Worm (Caenorhabditis elegans) whole organism, midembryonic: ENCODE measurements around the gene F47E1.2.

Source experiments
- T22C8.4 ChIP-seq: fragments of 200-800 bp; sonication (Bioruptor generic); IDR thresholded peaks from 2 replicates; pipeline ENCODE4 v1.3.6; 2022; ENCODE audit warnings: missing genetic modification characterization, missing compliant biosample characterization
- cog-1 ChIP-seq: sonication (generic microtip); optimal IDR thresholded peaks from 2 replicates; lab custom pipeline; 2016; ENCODE audit warnings: missing genetic modification characterization, missing compliant biosample characterization
- flt-1 ChIP-seq: fragments of 200-800 bp; sonication (Bioruptor generic); IDR thresholded peaks from 2 replicates; pipeline ENCODE4 v1.3.6; 2022; ENCODE audit warnings: missing genetic modification characterization, missing compliant biosample characterization
- klf-2 ChIP-seq: fragments of 200-800 bp; sonication (Bioruptor generic); conservative IDR thresholded peaks from 2 replicates; pipeline ENCODE4 v1.3.6; 2022; ENCODE audit warnings: missing genetic modification reagents, missing genetic modification characterization, missing compliant biosample characterization
- med-1 ChIP-seq: sonication (generic microtip); optimal IDR thresholded peaks from 2 replicates; lab custom pipeline; 2017; ENCODE audit warnings: missing genetic modification characterization, mild to moderate bottlenecking, missing compliant biosample characterization, antibody characterized with exemption, missing genetic modification reagents; ENCODE audit not compliant: insufficient read depth
- ref-1 ChIP-seq: fragments of 200-800 bp; sonication (Bioruptor generic); conservative IDR thresholded peaks from 2 replicates; pipeline ENCODE4 v1.3.6; 2022; ENCODE audit warnings: missing genetic modification reagents, missing genetic modification characterization, missing compliant biosample characterization
- tab-1 ChIP-seq: fragments of 200-800 bp; sonication (Bioruptor generic); IDR thresholded peaks from 2 replicates; pipeline ENCODE4 v1.3.6; 2022; ENCODE audit warnings: missing genetic modification characterization, missing compliant biosample characterization
- ztf-23 ChIP-seq: fragments of 200-800 bp; sonication (Bioruptor generic); IDR thresholded peaks from 2 replicates; pipeline ENCODE4 v1.3.6; 2022; ENCODE audit warnings: missing genetic modification reagents, missing genetic modification characterization, missing compliant biosample characterization
- ztf-29 ChIP-seq: fragments of 200-800 bp; sonication (Bioruptor generic); IDR thresholded peaks from 2 replicates; pipeline ENCODE4 v1.3.6; 2022; ENCODE audit warnings: missing genetic modification reagents, missing genetic modification characterization, missing compliant biosample characterization

Gene F47E1.2

DNA sequence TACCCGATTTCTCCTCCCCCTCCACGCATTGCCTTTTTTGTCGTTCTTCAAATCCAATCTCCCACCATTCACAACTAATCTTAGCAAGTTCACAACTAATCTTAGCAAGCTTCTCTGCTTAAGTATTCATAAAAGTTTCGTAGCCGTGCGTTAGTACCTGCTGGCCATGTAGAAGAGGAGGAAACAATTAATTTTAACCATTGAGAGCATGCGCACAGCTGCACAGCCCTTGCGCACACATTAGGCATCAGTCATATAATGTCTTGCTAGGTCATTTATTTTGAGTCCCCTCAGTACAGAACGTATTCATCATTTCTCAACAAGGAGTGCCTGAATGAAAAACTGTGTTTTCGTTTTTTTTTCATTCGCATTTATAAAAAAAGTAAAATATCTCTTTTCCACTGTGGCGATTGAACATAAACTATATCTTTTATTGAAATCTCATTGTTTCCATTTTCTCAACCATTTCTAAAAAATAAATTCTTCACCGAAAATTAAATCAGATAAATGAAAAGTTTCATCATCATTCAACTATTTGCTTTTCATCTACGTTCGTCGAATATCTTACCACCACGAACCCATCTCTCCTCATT, 9.9 kb downstream of the F47E1.2 start:
- no peak for TF ChIP-seq flt-1 (GFP tag; lab: Robert Waterston, UW)
- TF ChIP-seq ref-1, result no peak
- TF ChIP-seq tab-1 (GFP tag; lab: Robert Waterston, UW), result no peak
- no peak for TF ChIP-seq cog-1 (tag; lab: Kevin White, UChicago)
- no peak for TF ChIP-seq ztf-23
- no peak for TF ChIP-seq T22C8.4 (GFP tag; lab: Robert Waterston, UW)
- no peak for TF ChIP-seq ztf-29 (GFP tag; lab: Robert Waterston, UW)
- TF ChIP-seq klf-2 (GFP tag; lab: Robert Waterston, UW), result no peak
- no peak for TF ChIP-seq med-1

DNA sequence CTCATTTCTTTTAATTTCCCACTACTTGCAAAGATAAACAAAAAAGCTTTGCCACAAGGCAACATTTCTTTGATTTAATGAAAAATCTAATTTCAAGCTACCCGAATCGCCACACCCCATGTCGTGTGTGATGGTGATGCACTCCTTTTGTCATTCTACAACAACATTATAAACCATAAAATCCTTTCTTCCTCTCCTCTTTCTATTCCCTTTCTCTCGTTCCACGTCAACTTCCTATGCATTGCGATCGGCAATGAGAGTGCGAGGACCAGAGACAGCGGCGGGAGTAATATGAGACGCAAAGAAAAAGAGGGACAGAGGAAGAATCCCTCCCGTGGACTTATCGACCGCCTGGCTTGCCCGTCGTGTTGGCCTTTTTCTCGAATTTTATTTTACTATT, 10.6 kb downstream of the F47E1.2 start:
- 0 out of 2 replicates have a peak, but pooled peaks have one; percentile 29 for TF ChIP-seq T22C8.4 (GFP tag; lab: Robert Waterston, UW)
- no peak for TF ChIP-seq ztf-29 (GFP tag; lab: Robert Waterston, UW)
- no peak for TF ChIP-seq ztf-23
- TF ChIP-seq klf-2 (GFP tag; lab: Robert Waterston, UW), result no peak
- no peak for TF ChIP-seq ref-1
- TF ChIP-seq tab-1 (GFP tag; lab: Robert Waterston, UW), result no peak
- TF ChIP-seq cog-1 (tag; lab: Kevin White, UChicago), result peak; percentile 46
- TF ChIP-seq flt-1 (GFP tag; lab: Robert Waterston, UW), result no peak
- TF ChIP-seq med-1, result no peak

DNA sequence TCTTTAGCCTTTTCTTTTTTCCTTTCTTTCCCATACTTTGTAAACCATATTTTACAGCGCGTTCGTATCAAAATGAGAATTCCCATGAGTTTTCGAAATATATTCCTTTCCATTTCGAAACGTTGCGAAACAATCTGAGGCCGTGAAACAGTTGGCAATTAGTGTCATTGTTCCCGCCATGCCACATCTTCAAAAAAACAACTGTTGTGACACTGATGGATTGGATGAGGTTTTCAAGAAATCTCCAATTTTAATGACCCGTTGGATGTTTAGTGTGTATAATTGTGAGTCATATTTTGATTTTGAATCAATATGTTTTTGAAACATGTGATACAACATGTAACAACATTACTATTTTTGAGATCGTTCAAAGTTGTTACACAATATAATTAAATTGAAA, 11.6 kb downstream of the F47E1.2 start:
- TF ChIP-seq flt-1 (GFP tag; lab: Robert Waterston, UW) (no peak), klf-2 (GFP tag; lab: Robert Waterston, UW) (no peak), med-1 (no peak), tab-1 (GFP tag; lab: Robert Waterston, UW) (no peak), cog-1 (tag; lab: Kevin White, UChicago) (no peak)

DNA sequence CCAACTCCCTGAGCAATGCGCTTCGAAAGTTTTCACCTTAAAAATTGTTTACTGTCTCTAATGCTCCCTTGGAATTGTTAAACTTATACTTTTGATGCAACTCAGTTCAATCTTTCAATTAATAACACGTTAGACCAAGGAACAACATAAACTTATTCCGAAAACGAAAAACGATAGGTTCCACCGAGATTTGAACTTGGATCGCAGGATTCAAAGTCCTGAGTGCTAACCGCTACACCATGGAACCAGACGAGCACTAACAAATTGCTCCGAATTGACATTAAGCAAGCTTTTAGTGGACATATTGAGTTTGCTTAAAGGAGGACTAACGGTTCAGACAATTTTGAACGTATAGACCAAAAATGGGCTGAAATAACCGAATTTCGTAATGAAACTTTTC, 17.0 kb downstream of the F47E1.2 start:
- TF ChIP-seq klf-2 (GFP tag; lab: Robert Waterston, UW) (no peak), T22C8.4 (GFP tag; lab: Robert Waterston, UW) (no peak), ref-1 (no peak), flt-1 (GFP tag; lab: Robert Waterston, UW) (no peak), tab-1 (GFP tag; lab: Robert Waterston, UW) (no peak), cog-1 (tag; lab: Kevin White, UChicago) (no peak), ztf-29 (GFP tag; lab: Robert Waterston, UW) (no peak)

DNA sequence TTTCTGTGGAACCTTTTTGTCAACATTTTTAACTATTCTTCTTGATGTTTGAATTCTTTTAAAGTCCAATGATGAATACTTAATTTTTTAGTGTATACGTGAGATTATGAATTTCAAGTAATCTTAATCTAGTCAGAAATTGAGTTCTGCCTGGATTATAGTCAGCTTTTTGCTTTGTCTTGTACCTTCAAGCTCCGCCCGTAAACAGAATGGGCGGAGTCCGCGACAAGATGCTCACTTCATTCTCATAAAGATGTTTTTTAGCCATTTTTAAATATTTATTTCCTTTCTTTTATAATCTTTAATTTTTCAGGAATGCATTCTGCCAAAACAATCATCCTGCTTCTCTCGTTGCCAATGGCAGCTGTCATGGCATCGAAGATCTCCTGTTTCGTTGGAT, 19.4 kb downstream of the F47E1.2 start, which contains the start of gene F47E1.1:
TSS of gene F47E1.1 (plus strand) at position 301 of the 400 bp plus-strand sequence.
- TF ChIP-seq tab-1 (GFP tag; lab: Robert Waterston, UW) (no peak), cog-1 (tag; lab: Kevin White, UChicago) (no peak), klf-2 (GFP tag; lab: Robert Waterston, UW) (no peak), ztf-23 (no peak), ztf-29 (GFP tag; lab: Robert Waterston, UW) (no peak), ref-1 (no peak), T22C8.4 (GFP tag; lab: Robert Waterston, UW) (no peak), med-1 (no peak), flt-1 (GFP tag; lab: Robert Waterston, UW) (no peak)

DNA sequence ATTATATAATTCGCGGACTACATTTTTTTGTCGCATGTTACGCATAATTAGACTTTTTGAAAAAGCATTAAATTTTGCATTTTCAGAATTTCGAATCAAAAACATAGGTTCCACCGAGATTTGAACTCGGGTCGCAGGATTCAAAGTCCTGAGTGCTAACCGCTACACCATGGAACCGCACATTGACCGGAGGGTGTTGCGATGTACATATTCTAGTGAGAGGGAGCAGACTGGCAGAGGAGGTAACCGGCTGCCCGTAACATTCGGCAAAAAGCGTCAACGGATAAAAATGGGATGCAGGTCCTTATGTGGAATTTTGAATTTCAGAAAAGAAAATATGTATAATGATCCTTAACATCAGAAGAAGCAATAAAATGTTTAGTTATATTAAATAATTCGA, 20.7 kb downstream of the F47E1.2 start:
- TF ChIP-seq ref-1, result peak; percentile 75
- TF ChIP-seq cog-1 (tag; lab: Kevin White, UChicago), result no peak
- peak; percentile 93 for TF ChIP-seq flt-1 (GFP tag; lab: Robert Waterston, UW)
- peak; percentile 61; the same call in 1 of the 2 replicates for TF ChIP-seq ztf-29 (GFP tag; lab: Robert Waterston, UW)
- TF ChIP-seq ztf-23, result peak; percentile 81
- TF ChIP-seq T22C8.4 (GFP tag; lab: Robert Waterston, UW), result peak; percentile 74
- peak; percentile 74 for TF ChIP-seq klf-2 (GFP tag; lab: Robert Waterston, UW)
- TF ChIP-seq tab-1 (GFP tag; lab: Robert Waterston, UW), result peak; percentile 86; the same call in 1 of the 2 replicates
- TF ChIP-seq med-1, result no peak

DNA sequence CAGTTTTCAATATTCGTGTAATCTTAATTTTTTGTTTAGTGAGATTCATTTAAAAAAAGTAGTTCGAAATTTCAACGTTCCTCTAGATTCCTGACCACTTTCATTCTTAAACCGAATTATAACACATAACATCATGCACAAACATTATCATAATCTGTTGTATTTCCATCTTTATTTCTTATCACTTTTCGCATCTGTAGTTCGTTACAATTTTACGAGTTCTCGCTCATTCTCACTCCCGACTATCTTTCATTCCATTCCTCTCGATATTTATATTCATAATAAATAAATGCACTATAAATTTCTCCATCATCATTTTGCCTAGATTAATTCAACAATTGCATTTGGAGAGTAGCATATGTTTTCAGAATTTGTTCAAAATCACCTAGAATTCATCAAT, 23.8 kb downstream of the F47E1.2 start:
- TF ChIP-seq med-1 (no peak), ztf-29 (GFP tag; lab: Robert Waterston, UW) (no peak), klf-2 (GFP tag; lab: Robert Waterston, UW) (no peak), ztf-23 (no peak), tab-1 (GFP tag; lab: Robert Waterston, UW) (no peak), cog-1 (tag; lab: Kevin White, UChicago) (no peak), ref-1 (no peak), flt-1 (GFP tag; lab: Robert Waterston, UW) (no peak)

DNA sequence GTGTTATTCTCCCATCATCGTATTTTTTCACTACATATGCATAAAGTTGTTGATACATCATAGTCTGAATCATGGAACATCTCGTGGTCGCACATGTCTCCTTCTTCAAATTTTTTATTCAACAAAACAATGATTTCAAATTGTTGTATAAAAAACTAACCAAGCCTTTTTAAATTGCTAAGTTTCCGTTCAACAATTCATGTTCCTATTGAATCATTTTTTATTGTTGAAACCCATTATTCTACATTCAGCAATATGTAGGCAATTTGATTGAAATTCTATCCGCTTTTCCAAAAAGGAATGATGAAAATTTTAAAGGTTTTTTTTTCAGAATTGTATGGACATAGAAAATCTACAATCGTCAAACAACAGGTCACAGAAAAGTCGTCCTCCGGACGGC, 25.2 kb downstream of the F47E1.2 start, which contains the start of gene ajm-1:
TSS of gene ajm-1 (plus strand) at position 301 of the 400 bp plus-strand sequence.
- no peak for TF ChIP-seq cog-1 (tag; lab: Kevin White, UChicago)
- no peak for TF ChIP-seq ref-1
- no peak for TF ChIP-seq T22C8.4 (GFP tag; lab: Robert Waterston, UW)
- TF ChIP-seq flt-1 (GFP tag; lab: Robert Waterston, UW), result no peak
- no peak for TF ChIP-seq tab-1 (GFP tag; lab: Robert Waterston, UW)
- TF ChIP-seq klf-2 (GFP tag; lab: Robert Waterston, UW), result no peak
- no peak for TF ChIP-seq ztf-23
- no peak for TF ChIP-seq med-1

DNA sequence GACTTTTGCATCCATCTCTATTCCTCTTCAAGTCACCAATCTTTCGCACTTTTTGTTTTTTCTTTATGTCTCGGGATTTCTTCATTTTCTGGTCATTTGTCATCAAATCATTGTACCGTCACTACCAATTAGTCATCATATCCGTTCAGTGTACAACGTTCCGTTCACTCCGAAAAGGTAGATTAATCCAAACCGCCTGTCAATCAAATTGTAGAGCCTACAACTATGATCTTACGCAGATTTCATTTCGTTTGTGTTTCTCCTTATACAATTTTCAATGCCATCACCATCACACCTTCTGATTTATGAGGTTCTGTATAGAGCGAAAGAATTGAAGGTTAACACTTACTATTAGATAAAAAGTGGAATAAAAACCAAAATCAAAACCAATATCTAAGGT, 28.4 kb downstream of the F47E1.2 start:
- no peak for TF ChIP-seq cog-1 (tag; lab: Kevin White, UChicago)
- TF ChIP-seq T22C8.4 (GFP tag; lab: Robert Waterston, UW), result no peak
- TF ChIP-seq ztf-29 (GFP tag; lab: Robert Waterston, UW), result no peak
- TF ChIP-seq med-1, result no peak
- no peak for TF ChIP-seq klf-2 (GFP tag; lab: Robert Waterston, UW)
- no peak for TF ChIP-seq ztf-23
- TF ChIP-seq ref-1, result no peak
- no peak for TF ChIP-seq tab-1 (GFP tag; lab: Robert Waterston, UW)

DNA sequence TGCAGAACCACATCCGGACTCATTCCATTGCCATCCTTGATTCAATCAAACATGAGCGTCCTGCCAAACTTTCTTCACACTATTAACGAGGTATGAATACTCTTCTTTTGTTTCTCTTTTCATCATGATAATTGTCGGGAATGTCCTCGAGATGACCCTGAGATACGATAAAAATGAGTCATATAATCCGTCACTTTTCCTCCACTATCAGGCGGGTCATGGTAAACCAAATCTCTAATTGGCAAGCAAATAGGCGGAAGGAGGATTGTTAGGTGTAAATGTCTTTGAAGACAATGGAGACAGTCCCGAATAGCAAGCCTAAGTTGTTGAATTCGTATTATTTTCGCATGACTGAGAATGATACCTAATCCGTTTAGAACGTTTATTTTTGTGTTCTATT, 31.2 kb downstream of the F47E1.2 start:
- TF ChIP-seq flt-1 (GFP tag; lab: Robert Waterston, UW) (no peak), ztf-23 (no peak), T22C8.4 (GFP tag; lab: Robert Waterston, UW) (no peak), cog-1 (tag; lab: Kevin White, UChicago) (no peak), ztf-29 (GFP tag; lab: Robert Waterston, UW) (no peak), ref-1 (no peak), med-1 (no peak), klf-2 (GFP tag; lab: Robert Waterston, UW) (no peak), tab-1 (GFP tag; lab: Robert Waterston, UW) (no peak)
